Worm (Caenorhabditis elegans) whole organism, L4 larva: ENCODE results near the gene pat-12.

Experiments used
- F26F4.8 ChIP-seq: fragments of 200-800 bp; sonication (Bioruptor generic); conservative IDR thresholded peaks from 2 replicates; pipeline ENCODE4 v1.3.6; 2022; ENCODE audit warnings: missing genetic modification characterization, missing compliant biosample characterization
- R02D3.7 ChIP-seq: fragments of 150-350 bp; sonication (generic microtip); optimal IDR thresholded peaks from 3 replicates; lab custom pipeline; 2014; ENCODE audit warnings: missing biosample characterization, missing genetic modification characterization
- T26A8.4 ChIP-seq: fragments of 200-800 bp; sonication (Bioruptor generic); IDR thresholded peaks from 2 replicates; pipeline ENCODE4 v1.3.6; 2022; ENCODE audit warnings: missing genetic modification characterization, missing compliant biosample characterization
- Y48G9A.11 ChIP-seq: fragments of 200-800 bp; sonication (Bioruptor generic); IDR thresholded peaks from 2 replicates; pipeline ENCODE4 v1.3.6; 2022; ENCODE audit warnings: missing genetic modification reagents, missing genetic modification characterization, missing compliant biosample characterization
- Y75B8A.6 ChIP-seq: fragments of 200-800 bp; sonication (Bioruptor generic); IDR thresholded peaks from 2 replicates; pipeline ENCODE4 v1.3.6; 2022; ENCODE audit warnings: missing genetic modification reagents, missing genetic modification characterization, missing compliant biosample characterization
- aha-1 ChIP-seq: fragments of 150-350 bp; peaks from one replicate; lab custom pipeline; 2014; ENCODE audit warnings: missing biosample characterization, missing genetic modification characterization
- arid-1 ChIP-seq: fragments of 200-800 bp; sonication (Bioruptor generic); conservative IDR thresholded peaks from 2 replicates; pipeline ENCODE4 v1.3.6; 2022; ENCODE audit warnings: missing genetic modification reagents, missing genetic modification characterization, missing compliant biosample characterization
- ceh-28 ChIP-seq: fragments of 150-350 bp; optimal IDR thresholded peaks from 2 replicates; lab custom pipeline; 2014; ENCODE audit warnings: missing biosample characterization, missing genetic modification reagents, missing genetic modification characterization
- ceh-44 ChIP-seq: fragments of 200-800 bp; sonication (Bioruptor generic); IDR thresholded peaks from 2 replicates; pipeline ENCODE4 v1.3.6; 2022; ENCODE audit warnings: missing genetic modification reagents, missing genetic modification characterization, missing compliant biosample characterization
- cey-2 ChIP-seq: sonication (generic microtip); optimal IDR thresholded peaks from 3 replicates; lab custom pipeline; 2017; ENCODE audit warnings: missing genetic modification characterization, mild to moderate bottlenecking, missing compliant biosample characterization, antibody characterized with exemption, borderline replicate concordance; ENCODE audit not compliant: insufficient read depth
- daf-16 ChIP-seq, 3 experiments: sonication (generic microtip); optimal IDR thresholded peaks; 2 replicates each; lab custom pipeline; 2016 to 2017; ENCODE audit warnings: missing genetic modification characterization in 3 of 3, missing genetic modification reagents in 3 of 3, mild to moderate bottlenecking in 2 of 3, missing compliant biosample characterization in 2 of 3, missing biosample characterization in 1 of 3, moderate library complexity in 1 of 3
- egl-43 ChIP-seq: fragments of 200-800 bp; sonication (Bioruptor generic); IDR thresholded peaks from 2 replicates; pipeline ENCODE4 v1.3.6; 2022; ENCODE audit warnings: missing genetic modification reagents, missing genetic modification characterization, missing compliant biosample characterization
- fos-1 ChIP-seq: fragments of 150-350 bp; optimal IDR thresholded peaks from 2 replicates; lab custom pipeline; 2014; ENCODE audit warnings: missing biosample characterization, missing genetic modification characterization
- hlh-11 ChIP-seq: fragments of 200-800 bp; sonication (Bioruptor generic); optimal IDR thresholded peaks from 2 replicates; lab custom pipeline; 2018; ENCODE audit warnings: mild to moderate bottlenecking, missing genetic modification characterization, missing compliant biosample characterization
- hlh-30 ChIP-seq: sonication (generic microtip); optimal IDR thresholded peaks from 2 replicates; lab custom pipeline; 2017; ENCODE audit warnings: antibody characterized with exemption, mild to moderate bottlenecking, missing genetic modification characterization, missing compliant biosample characterization; ENCODE audit not compliant: insufficient read depth
- lim-7 ChIP-seq: fragments of 200-800 bp; sonication (Bioruptor generic); IDR thresholded peaks from 2 replicates; pipeline ENCODE4 v1.3.6; 2022; ENCODE audit warnings: missing genetic modification characterization, missing compliant biosample characterization
- lin-13 ChIP-seq: fragments of 150-350 bp; optimal IDR thresholded peaks from 2 replicates; lab custom pipeline; 2014; ENCODE audit warnings: missing biosample characterization, missing genetic modification reagents, missing genetic modification characterization
- lin-29 ChIP-seq: fragments of 200-800 bp; sonication (Bioruptor generic); IDR thresholded peaks from 2 replicates; pipeline ENCODE4 v1.3.6; 2022; ENCODE audit warnings: missing genetic modification reagents, missing genetic modification characterization, missing compliant biosample characterization
- lir-3 ChIP-seq: sonication (generic microtip); optimal IDR thresholded peaks from 2 replicates; lab custom pipeline; 2016; ENCODE audit warnings: mild to moderate bottlenecking, missing genetic modification characterization, missing compliant biosample characterization
- mdl-1 ChIP-seq, 2 experiments: fragments of 150-350 bp in 1 of 2; sonication (generic microtip) in 1 of 2; optimal IDR thresholded peaks; 2 replicates each; lab custom pipeline; 2014 to 2017; ENCODE audit warnings: missing biosample characterization in 2 of 2, missing genetic modification characterization in 2 of 2
- mes-2 ChIP-seq: sonication (generic microtip); optimal IDR thresholded peaks from 2 replicates; lab custom pipeline; 2016; ENCODE audit warnings: missing genotype, mild to moderate bottlenecking, missing genetic modification characterization, missing compliant biosample characterization; ENCODE audit not compliant: poor library complexity, severe bottlenecking
- mxl-3 ChIP-seq: fragments of 200-800 bp; sonication (Bioruptor generic); optimal IDR thresholded peaks from 2 replicates; lab custom pipeline; 2018; ENCODE audit warnings: mild to moderate bottlenecking, missing genetic modification characterization, missing compliant biosample characterization
- nhr-25 ChIP-seq: sonication (generic microtip); optimal IDR thresholded peaks from 2 replicates; lab custom pipeline; 2017; ENCODE audit warnings: missing genetic modification characterization, mild to moderate bottlenecking, missing compliant biosample characterization, antibody characterized with exemption, moderate library complexity, borderline replicate concordance; ENCODE audit not compliant: insufficient read depth
- nhr-28 ChIP-seq: fragments of 150-350 bp; optimal IDR thresholded peaks from 2 replicates; lab custom pipeline; 2014; ENCODE audit warnings: missing biosample characterization, missing genetic modification characterization
- nhr-41 ChIP-seq: fragments of 200-800 bp; sonication (Bioruptor generic); IDR thresholded peaks from 2 replicates; pipeline ENCODE4 v1.3.6; 2022; ENCODE audit warnings: missing genetic modification reagents, missing genetic modification characterization, missing compliant biosample characterization
- nhr-48 ChIP-seq: sonication (generic microtip); optimal IDR thresholded peaks from 2 replicates; lab custom pipeline; 2016; ENCODE audit warnings: mild to moderate bottlenecking, missing genetic modification characterization, missing compliant biosample characterization
- set-16 ChIP-seq: fragments of 200-800 bp; sonication (Bioruptor generic); IDR thresholded peaks from 2 replicates; pipeline ENCODE4 v1.3.6; 2022; ENCODE audit warnings: missing genetic modification reagents, missing genetic modification characterization, missing compliant biosample characterization
- skn-1 ChIP-seq: fragments of 150-350 bp; optimal IDR thresholded peaks from 2 replicates; lab custom pipeline; 2014; ENCODE audit warnings: missing biosample characterization, missing genetic modification characterization
- spr-1 ChIP-seq: sonication (generic microtip); optimal IDR thresholded peaks from 2 replicates; lab custom pipeline; 2016; ENCODE audit warnings: mild to moderate bottlenecking, missing genetic modification characterization, missing compliant biosample characterization
- tag-97 ChIP-seq: fragments of 200-800 bp; sonication (Bioruptor generic); IDR thresholded peaks from 2 replicates; pipeline ENCODE4 v1.3.6; 2022; ENCODE audit warnings: missing genetic modification characterization, missing compliant biosample characterization
- unc-62 ChIP-seq, 3 experiments: fragments of 150-350 bp in 1 of 3; sonication (generic microtip); optimal IDR thresholded peaks in 2 of 3; peaks in 1 of 3; 1 replicate in 1 of 3; 2 replicates in 2 of 3; lab custom pipeline; 2014 to 2017; ENCODE audit warnings: missing biosample characterization in 3 of 3, missing genetic modification characterization in 3 of 3, missing genetic modification reagents in 3 of 3, missing genotype in 1 of 3
- vab-7 ChIP-seq: fragments of 200-800 bp; sonication (Bioruptor generic); IDR thresholded peaks from 2 replicates; pipeline ENCODE4 v1.3.6; 2022; ENCODE audit warnings: missing genetic modification reagents, missing genetic modification characterization, missing compliant biosample characterization
- ztf-11 ChIP-seq: fragments of 150-350 bp; optimal IDR thresholded peaks from 2 replicates; lab custom pipeline; 2014; ENCODE audit warnings: missing biosample characterization, missing genetic modification characterization
- ztf-7 ChIP-seq: fragments of 150-350 bp; optimal IDR thresholded peaks from 2 replicates; lab custom pipeline; 2014; ENCODE audit warnings: missing biosample characterization, missing genetic modification characterization

Gene pat-12

DNA sequence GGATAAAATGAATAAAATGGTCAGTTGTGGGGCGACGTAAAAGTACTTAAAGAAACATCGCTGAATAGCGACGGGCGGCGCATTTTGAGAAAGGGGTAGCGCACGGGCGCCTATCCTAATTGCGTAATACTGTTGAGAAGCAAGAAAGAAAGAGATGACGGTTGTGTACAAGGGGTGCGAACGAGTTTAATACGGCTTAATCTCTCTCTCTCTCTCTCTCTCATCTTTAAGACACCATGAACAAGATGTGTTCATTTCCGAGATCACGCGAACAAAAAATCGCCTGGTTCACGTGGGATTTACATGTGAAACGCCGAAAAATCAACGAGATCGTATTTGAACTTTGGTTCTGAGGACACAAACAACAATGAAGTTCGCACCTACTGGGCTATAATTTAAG is 7.4 kb upstream of the pat-12 start:
- TF ChIP-seq mdl-1 (tag; optimal IDR thresholded peaks at IDR 0.05; lab: Kevin White, UChicago) (peak in 1 of 2 experiments; percentile 36), Y48G9A.11 (GFP tag; lab: Robert Waterston, UW) (0 out of 2 replicates have a peak, but pooled peaks have one; percentile 10), spr-1 (tag; lab: Kevin White, UChicago) (no peak), hlh-30 (peak; percentile 46), hlh-11 (tag; lab: Kevin White, UChicago) (peak; percentile 58), mes-2 (tag; lab: Kevin White, UChicago) (no peak), mxl-3 (GFP tag; lab: Kevin White, UChicago) (peak; percentile 8), ceh-28 (tag; lab: Kevin White, UChicago) (no peak), nhr-48 (tag; lab: Kevin White, UChicago) (peak; percentile 75), nhr-28 (tag; lab: Kevin White, UChicago) (no peak)
- TF ChIP-seq, all 104 proteins: peak for 6

DNA sequence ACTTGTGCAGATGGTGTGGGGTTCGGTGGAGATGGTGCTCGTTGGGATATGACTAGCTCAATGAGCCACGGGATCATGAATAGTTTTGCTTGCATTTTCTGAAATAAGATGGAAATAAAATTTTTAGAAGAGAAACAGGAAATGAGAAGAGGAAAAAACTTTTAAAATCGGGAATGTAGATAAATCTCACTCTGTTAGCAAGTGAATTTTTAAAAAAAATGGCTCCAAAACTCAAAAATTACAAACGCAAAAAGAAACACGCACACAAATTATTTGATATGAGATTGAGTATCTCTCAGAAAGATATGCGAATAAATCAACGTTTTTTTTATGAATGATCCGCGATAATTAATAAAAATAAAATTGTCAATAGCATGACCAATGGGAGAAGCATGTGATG is 5.8 kb upstream of the pat-12 start, which contains the start of gene T17H7.7:
TSS of gene T17H7.7 (minus strand) at position 101 of the 400 bp plus-strand sequence.
- TF ChIP-seq vab-7 (GFP tag; lab: Robert Waterston, UW) (no peak), tag-97 (GFP tag; lab: Robert Waterston, UW) (no peak), skn-1 (tag; lab: Kevin White, UChicago) (no peak), unc-62 (GFP tag; optimal IDR thresholded peaks at IDR 0.05 in 1 of 2; lab: Kevin White, UChicago) (peak in 1 of 2 experiments; percentile 1), unc-62 (tag; optimal IDR thresholded peaks at IDR 0.05; lab: Kevin White, UChicago) (no peak), cey-2 (tag; lab: Kevin White, UChicago) (no peak)

DNA sequence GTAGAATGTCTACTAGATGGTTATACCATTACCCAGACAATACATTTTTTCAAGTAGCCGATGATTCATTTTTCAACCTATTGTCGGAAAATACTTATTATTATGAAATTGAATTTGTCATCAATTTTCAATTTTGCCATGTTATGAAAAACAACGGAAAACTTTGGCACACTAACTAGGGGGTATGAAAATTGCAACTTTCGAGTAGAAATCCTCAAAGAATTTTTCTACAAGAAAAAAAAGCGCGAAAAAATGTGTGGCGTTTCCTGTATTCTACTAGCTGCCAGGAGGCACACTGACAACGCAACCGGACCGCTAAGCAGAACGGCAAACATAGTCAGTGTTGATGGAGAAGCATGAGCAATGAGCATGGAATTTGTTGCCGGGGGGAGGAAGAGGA is 2.1 kb upstream of the pat-12 start:
- TF ChIP-seq nhr-41 (GFP tag; lab: Robert Waterston, UW) (no peak), R02D3.7 (tag; lab: Kevin White, UChicago) (no peak), daf-16 (GFP tag; optimal IDR thresholded peaks at IDR 0.05; lab: Kevin White, UChicago) (no peak), daf-16 (tag; optimal IDR thresholded peaks at IDR 0.05; lab: Kevin White, UChicago) (no peak), aha-1 (tag; lab: Kevin White, UChicago) (peak; percentile 93), lir-3 (no peak), hlh-11 (tag; lab: Kevin White, UChicago) (no peak), egl-43 (GFP tag; lab: Robert Waterston, UW) (0 out of 2 replicates have a peak, but pooled peaks have one; percentile 17), ztf-11 (tag; lab: Kevin White, UChicago) (no peak), ceh-44 (GFP tag; lab: Robert Waterston, UW) (no peak), T26A8.4 (GFP tag; lab: Robert Waterston, UW) (0 out of 2 replicates have a peak, but pooled peaks have one; percentile 70), set-16 (no peak), lin-29 (GFP tag; lab: Robert Waterston, UW) (0 out of 2 replicates have a peak, but pooled peaks have one; percentile 10)

DNA sequence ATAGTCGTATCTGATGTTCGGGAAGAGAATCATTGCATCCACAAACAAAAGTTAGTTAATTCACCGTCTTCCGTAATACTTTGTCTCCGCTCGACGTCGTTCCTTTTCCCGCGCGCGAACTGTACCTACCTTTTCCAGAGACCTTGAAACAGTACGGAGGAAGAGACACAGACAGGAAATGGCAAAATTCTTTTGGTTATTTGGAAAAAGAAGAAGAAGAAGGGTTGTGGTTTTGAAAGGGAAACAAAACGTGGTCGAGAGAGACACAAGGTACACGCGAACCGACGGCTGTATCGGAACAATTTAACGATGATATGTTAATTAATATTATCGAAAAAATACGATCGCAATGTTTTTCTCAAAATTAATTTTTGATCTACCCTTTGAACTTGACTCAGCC is 2.2 kb downstream of the pat-12 start:
- TF ChIP-seq lim-7 (GFP tag; lab: Robert Waterston, UW), result no peak
- TF ChIP-seq nhr-28 (tag; lab: Kevin White, UChicago), result peak; percentile 24
- TF ChIP-seq aha-1 (tag; lab: Kevin White, UChicago), result peak; percentile 63
- TF ChIP-seq nhr-25 (tag; lab: Kevin White, UChicago), result peak; percentile 10

DNA sequence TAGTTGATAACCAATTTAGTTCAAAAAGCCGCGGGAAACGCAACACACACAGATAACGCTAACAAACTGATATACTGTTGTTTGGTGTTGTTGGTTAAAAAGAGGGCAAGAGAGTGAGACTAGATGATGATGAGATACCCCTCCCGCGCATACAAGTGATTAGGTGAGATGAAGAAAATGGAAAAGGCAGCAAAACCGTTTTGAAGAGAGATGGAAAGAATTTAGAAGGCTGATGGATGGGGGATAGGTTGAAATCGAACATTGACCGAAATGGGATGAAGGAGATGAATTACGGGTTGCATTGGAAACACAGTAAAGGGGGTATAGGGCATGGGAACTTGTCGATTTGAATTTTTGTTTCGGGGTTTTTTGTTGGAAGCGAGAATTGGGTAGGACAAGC is 3.4 kb downstream of the pat-12 start:
- no peak for TF ChIP-seq mdl-1 (tag; optimal IDR thresholded peaks at IDR 0.05; lab: Kevin White, UChicago)
- TF ChIP-seq set-16, result no peak
- no peak for TF ChIP-seq nhr-25 (tag; lab: Kevin White, UChicago)
- no peak for TF ChIP-seq lir-3
- peak in 1 of 2 experiments; percentile 81 for TF ChIP-seq unc-62 (GFP tag; optimal IDR thresholded peaks at IDR 0.05 in 1 of 2; lab: Kevin White, UChicago)
- TF ChIP-seq unc-62 (tag; optimal IDR thresholded peaks at IDR 0.05; lab: Kevin White, UChicago), result no peak
- TF ChIP-seq arid-1, result no peak
- TF ChIP-seq lin-13, result no peak
- TF ChIP-seq ztf-7 (tag; lab: Kevin White, UChicago), result no peak
- no peak for TF ChIP-seq F26F4.8 (GFP tag; lab: Robert Waterston, UW)
- no peak for TF ChIP-seq fos-1
- TF ChIP-seq nhr-28 (tag; lab: Kevin White, UChicago), result peak; percentile 6
- no peak for TF ChIP-seq lin-29 (GFP tag; lab: Robert Waterston, UW)
- no peak for TF ChIP-seq Y75B8A.6 (GFP tag; lab: Robert Waterston, UW)
- TF ChIP-seq ceh-44 (GFP tag; lab: Robert Waterston, UW), result no peak
- peak; percentile 23 for TF ChIP-seq mxl-3 (GFP tag; lab: Kevin White, UChicago)
